Worm (Caenorhabditis elegans): ENCODE data around the gene T06D4.1.

DNA sequence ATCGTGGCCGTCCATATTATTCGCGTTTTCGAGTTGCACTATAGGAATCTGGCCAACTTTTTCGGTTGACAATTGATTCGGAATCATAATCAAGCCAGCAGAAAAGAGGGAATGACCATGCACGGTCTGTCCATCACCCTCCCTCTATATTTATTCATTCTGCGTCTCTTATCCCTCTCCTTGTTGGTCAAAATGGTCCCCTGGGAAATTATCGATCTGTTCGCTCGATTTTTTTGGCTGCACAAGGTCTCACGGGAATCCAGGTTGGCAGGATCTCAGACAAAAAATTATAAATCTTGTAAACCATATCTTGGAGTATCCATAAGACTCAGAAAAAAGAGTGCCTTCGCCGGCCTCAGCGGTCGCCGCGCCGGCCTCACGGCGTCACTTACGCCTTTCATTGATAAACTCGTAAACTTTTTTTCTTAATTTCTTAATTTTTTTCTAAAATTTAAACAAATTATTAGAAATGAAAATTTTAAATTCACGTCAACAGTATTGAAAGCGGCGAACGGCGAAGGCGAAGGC, 32.8 kb downstream of the T06D4.1 start, which contains the start of the genes F18A12.7 and F18A12.2:
- TF ChIP-seq rec-8 (tag; optimal IDR thresholded peaks at IDR 0.05) (no peak), tbp1 (GFP tag; optimal IDR thresholded peaks at IDR 0.05) (no peak), die-1 (tag; optimal IDR thresholded peaks at IDR 0.05) (no peak), snpc-1.1 (tag; optimal IDR thresholded peaks at IDR 0.05; ENCODE audit: insufficient read depth) (no peak), nhr-90 (tag; optimal IDR thresholded peaks at IDR 0.05) (no peak), ceh-58 (GFP tag; IDR thresholded peaks at IDR 0.05) (no peak), ztf-6 (GFP tag; IDR thresholded peaks at IDR 0.05) (no peak), madf-10 (tag; optimal IDR thresholded peaks at IDR 0.05) (no peak), unc-62 (GFP tag; optimal IDR thresholded peaks at IDR 0.05) (no peak), nfya-1 (tag; optimal IDR thresholded peaks at IDR 0.05; ENCODE audit: borderline replicate concordance, insufficient read depth) (no peak), Y67H2A.10 (GFP tag; conservative IDR thresholded peaks at IDR 0.05) (no peak), ama-1 (optimal IDR thresholded peaks at IDR 0.05) (no peak), ama-1 (GFP tag; optimal IDR thresholded peaks at IDR 0.05) (no peak), F10E7.11 (tag; optimal IDR thresholded peaks at IDR 0.05) (no peak)
